Worm (Caenorhabditis elegans) whole organism, L3 larva: Measurements from ENCODE around the gene vha-8.
A peak's percentile ranks its signal among the peaks of the same experiment; 100 is the strongest.

ENCODE experiments used
- R02D3.7 ChIP-seq: fragments of 150-350 bp; optimal IDR thresholded peaks from 2 replicates; lab custom pipeline; 2014; ENCODE audit warnings: missing biosample characterization, missing genetic modification characterization
- ZK546.5 ChIP-seq: sonication (generic microtip); optimal IDR thresholded peaks from 2 replicates; lab custom pipeline; 2017; ENCODE audit warnings: missing biosample characterization, missing genetic modification characterization
- ama-1 ChIP-seq: fragments of 150-350 bp; optimal IDR thresholded peaks from 2 replicates; lab custom pipeline; 2018
- ceh-16 ChIP-seq: sonication (generic microtip); optimal IDR thresholded peaks from 2 replicates; lab custom pipeline; 2017; ENCODE audit warnings: missing biosample characterization, missing genetic modification characterization
- ceh-82 ChIP-seq: fragments of 150-350 bp; optimal IDR thresholded peaks from 2 replicates; lab custom pipeline; 2014; ENCODE audit warnings: missing biosample characterization, missing genetic modification characterization
- ceh-9 ChIP-seq: sonication (generic microtip); optimal IDR thresholded peaks from 2 replicates; lab custom pipeline; 2018; ENCODE audit warnings: missing biosample characterization, missing genetic modification characterization
- daf-12 ChIP-seq: fragments of 150-350 bp; optimal IDR thresholded peaks from 2 replicates; lab custom pipeline; 2014; ENCODE audit warnings: missing biosample characterization, missing genetic modification reagents, missing genetic modification characterization
- egl-27 ChIP-seq: sonication (generic microtip); optimal IDR thresholded peaks from 4 replicates; lab custom pipeline; 2017; ENCODE audit warnings: missing biosample characterization, missing genetic modification reagents, missing genetic modification characterization
- egl-5 ChIP-seq: fragments of 150-350 bp; optimal IDR thresholded peaks from 2 replicates; lab custom pipeline; 2017; ENCODE audit warnings: missing biosample characterization, missing genetic modification reagents, missing genetic modification characterization, inconsistent platforms
- elt-1 ChIP-seq: fragments of 150-350 bp; optimal IDR thresholded peaks from 2 replicates; lab custom pipeline; 2014; ENCODE audit warnings: missing biosample characterization, missing genetic modification characterization
- elt-2 ChIP-seq: sonication (generic microtip); optimal IDR thresholded peaks from 2 replicates; lab custom pipeline; 2016; ENCODE audit warnings: missing genetic modification reagents, mild to moderate bottlenecking, missing genetic modification characterization, missing compliant biosample characterization
- fkh-10 ChIP-seq: sonication (generic microtip); optimal IDR thresholded peaks from 2 replicates; lab custom pipeline; 2017; ENCODE audit warnings: missing biosample characterization, missing genetic modification reagents, missing genetic modification characterization
- fos-1 ChIP-seq: fragments of 150-350 bp; optimal IDR thresholded peaks from 2 replicates; lab custom pipeline; 2014; ENCODE audit warnings: missing biosample characterization, missing genetic modification characterization
- hmg-11 ChIP-seq: sonication (generic microtip); optimal IDR thresholded peaks from 2 replicates; lab custom pipeline; 2016; ENCODE audit warnings: missing genetic modification characterization, missing compliant biosample characterization
- jun-1 ChIP-seq: fragments of 150-350 bp; optimal IDR thresholded peaks from 2 replicates; lab custom pipeline; 2014; ENCODE audit warnings: missing biosample characterization, missing genetic modification reagents, missing genetic modification characterization
- lin-15B ChIP-seq: fragments of 150-350 bp; optimal IDR thresholded peaks from 2 replicates; lab custom pipeline; 2014; ENCODE audit warnings: missing biosample characterization, missing genetic modification characterization
- lsy-12 ChIP-seq: sonication (generic microtip); optimal IDR thresholded peaks from 2 replicates; lab custom pipeline; 2016; ENCODE audit warnings: mild to moderate bottlenecking, missing genetic modification characterization, missing compliant biosample characterization
- mml-1 ChIP-seq: fragments of 150-350 bp; sonication (generic microtip); optimal IDR thresholded peaks from 3 replicates; lab custom pipeline; 2014; ENCODE audit warnings: missing biosample characterization, missing genetic modification characterization
- nhr-11 ChIP-seq: fragments of 150-350 bp; optimal IDR thresholded peaks from 2 replicates; lab custom pipeline; 2014; ENCODE audit warnings: missing biosample characterization, missing genetic modification characterization
- nhr-12 ChIP-seq: fragments of 150-350 bp; optimal IDR thresholded peaks from 2 replicates; lab custom pipeline; 2014; ENCODE audit warnings: missing biosample characterization, missing genetic modification characterization
- nhr-237 ChIP-seq: fragments of 150-350 bp; optimal IDR thresholded peaks from 2 replicates; lab custom pipeline; 2014; ENCODE audit warnings: missing biosample characterization, missing genetic modification characterization
- nhr-43 ChIP-seq: sonication (generic microtip); optimal IDR thresholded peaks from 2 replicates; lab custom pipeline; 2016; ENCODE audit warnings: mild to moderate bottlenecking, missing genetic modification characterization, missing compliant biosample characterization; ENCODE audit not compliant: poor library complexity, severe bottlenecking
- nhr-76 ChIP-seq: fragments of 150-350 bp; sonication (generic microtip); optimal IDR thresholded peaks from 5 replicates; lab custom pipeline; 2014; ENCODE audit warnings: missing biosample characterization, missing genetic modification characterization
- nhr-77 ChIP-seq: fragments of 150-350 bp; optimal IDR thresholded peaks from 2 replicates; lab custom pipeline; 2014; ENCODE audit warnings: missing biosample characterization, missing genetic modification characterization
- pha-4 ChIP-seq: fragments of 150-350 bp; optimal IDR thresholded peaks from 2 replicates; lab custom pipeline; 2014; ENCODE audit warnings: missing biosample characterization, missing genetic modification reagents, missing genetic modification characterization
- pqm-1 ChIP-seq: fragments of 150-350 bp; optimal IDR thresholded peaks from 2 replicates; lab custom pipeline; 2017; ENCODE audit warnings: missing biosample characterization, missing genetic modification characterization, inconsistent platforms
- sea-2 ChIP-seq: fragments of 150-350 bp; sonication (generic microtip); optimal IDR thresholded peaks from 4 replicates; lab custom pipeline; 2014; ENCODE audit warnings: missing biosample characterization, missing genetic modification reagents, missing genetic modification characterization
- skn-1 ChIP-seq: fragments of 150-350 bp; optimal IDR thresholded peaks from 2 replicates; lab custom pipeline; 2014; ENCODE audit warnings: missing biosample characterization, missing genetic modification characterization
- snpc-4 ChIP-seq: fragments of 150-350 bp; optimal IDR thresholded peaks from 2 replicates; lab custom pipeline; 2014; ENCODE audit warnings: missing biosample characterization, missing genetic modification characterization
- unc-39 ChIP-seq: sonication (generic microtip); optimal IDR thresholded peaks from 4 replicates; lab custom pipeline; 2017; ENCODE audit warnings: missing biosample characterization, missing genetic modification characterization
- unc-62 ChIP-seq: fragments of 150-350 bp; sonication (generic microtip); optimal IDR thresholded peaks from 4 replicates; lab custom pipeline; 2014; ENCODE audit warnings: missing biosample characterization, missing genetic modification reagents, missing genetic modification characterization
- zag-1 ChIP-seq: fragments of 150-350 bp; optimal IDR thresholded peaks from 2 replicates; lab custom pipeline; 2014; ENCODE audit warnings: missing biosample characterization, missing genetic modification characterization
- ztf-11 ChIP-seq: fragments of 150-350 bp; optimal IDR thresholded peaks from 2 replicates; lab custom pipeline; 2014; ENCODE audit warnings: missing biosample characterization, missing genetic modification characterization

Gene vha-8

ce11 chrIV:6789950-6790349 is 924 bp upstream of the vha-8 start:
- TF ChIP-seq ztf-11 (tag; lab: Kevin White, UChicago) (no peak), zag-1 (tag; lab: Kevin White, UChicago) (no peak), hmg-11 (tag; lab: Kevin White, UChicago) (no peak)

ce11 chrIV:6792380-6793309 is 1.8 kb downstream of the vha-8 start:
- TF ChIP-seq elt-2 (tag; lab: Kevin White, UChicago) (peak; percentile 15), snpc-4 (peak; percentile 33), jun-1 (tag; lab: Kevin White, UChicago) (peak; percentile 16), nhr-43 (tag; lab: Kevin White, UChicago) (peak; percentile 31), nhr-77 (tag; lab: Kevin White, UChicago) (peak; percentile 8), fos-1 (tag; lab: Kevin White, UChicago) (no peak)

ce11 chrIV:6793310-6793966 is 2.6 kb downstream of the vha-8 start:
- no peak for TF ChIP-seq unc-62

- no peak for TF ChIP-seq ceh-82 (tag; lab: Kevin White, UChicago)
- no peak for TF ChIP-seq nhr-11 (tag; lab: Kevin White, UChicago)
- no peak for TF ChIP-seq daf-12
- no peak for TF ChIP-seq elt-1
- TF ChIP-seq fos-1 (tag; lab: Kevin White, UChicago), result no peak
- TF ChIP-seq snpc-4, result no peak
- no peak for TF ChIP-seq lsy-12 (tag; lab: Kevin White, UChicago)
- TF ChIP-seq nhr-12 (tag; lab: Kevin White, UChicago), result no peak
- no peak for TF ChIP-seq unc-39 (tag; lab: Kevin White, UChicago)
- no peak for TF ChIP-seq nhr-77 (tag; lab: Kevin White, UChicago)
- no peak for TF ChIP-seq skn-1 (tag; lab: Kevin White, UChicago)
- no peak for TF ChIP-seq egl-27 (tag; lab: Kevin White, UChicago)
- no peak for TF ChIP-seq ceh-9
- TF ChIP-seq nhr-237 (tag; lab: Kevin White, UChicago), result no peak
- no peak for TF ChIP-seq sea-2 (GFP tag; lab: Kevin White, UChicago)
- no peak for TF ChIP-seq ceh-16 (tag; lab: Kevin White, UChicago)
- TF ChIP-seq mml-1 (tag; lab: Kevin White, UChicago), result no peak
- TF ChIP-seq ZK546.5 (tag; lab: Kevin White, UChicago), result no peak
Observed at ce11 chrIV:6795529-6795928, 4.7 kb downstream of the vha-8 start, which contains the start of the genes C17H12.3 and C17H12.12. Gene C17H12.3 (minus strand): TSS chrIV:6795629. Gene C17H12.12 (plus strand): TSS chrIV:6795924.

- no peak for TF ChIP-seq fkh-10 (GFP tag; lab: Kevin White, UChicago)
- TF ChIP-seq pqm-1, result peak; percentile 91
- peak; percentile 79 for TF ChIP-seq elt-2 (tag; lab: Kevin White, UChicago)
- TF ChIP-seq, all 47 proteins: peak for 2
Observed at ce11 chrIV:6802132-6802531, 11.3 kb downstream of the vha-8 start, which contains the start of the genes cest-4 and C17H12.11. Gene cest-4 (minus strand): TSS chrIV:6802337. Gene C17H12.11 (plus strand): TSS chrIV:6802387.

ce11 chrIV:6803294-6803693 is 12.4 kb downstream of the vha-8 start:
- TF ChIP-seq elt-1 (no peak), zag-1 (tag; lab: Kevin White, UChicago) (no peak), nhr-76 (tag; lab: Kevin White, UChicago) (no peak), ztf-11 (tag; lab: Kevin White, UChicago) (no peak), egl-5 (tag; lab: Kevin White, UChicago) (no peak), pha-4 (no peak), egl-27 (tag; lab: Kevin White, UChicago) (no peak), lin-15B (tag; lab: Kevin White, UChicago) (no peak), nhr-12 (tag; lab: Kevin White, UChicago) (no peak), skn-1 (tag; lab: Kevin White, UChicago) (no peak), nhr-43 (tag; lab: Kevin White, UChicago) (no peak), R02D3.7 (no peak), ama-1 (lab: Kevin White, UChicago) (no peak), lsy-12 (tag; lab: Kevin White, UChicago) (no peak)
